Fruit fly (Drosophila melanogaster): ENCODE data around the gene CG12290.

DNA sequence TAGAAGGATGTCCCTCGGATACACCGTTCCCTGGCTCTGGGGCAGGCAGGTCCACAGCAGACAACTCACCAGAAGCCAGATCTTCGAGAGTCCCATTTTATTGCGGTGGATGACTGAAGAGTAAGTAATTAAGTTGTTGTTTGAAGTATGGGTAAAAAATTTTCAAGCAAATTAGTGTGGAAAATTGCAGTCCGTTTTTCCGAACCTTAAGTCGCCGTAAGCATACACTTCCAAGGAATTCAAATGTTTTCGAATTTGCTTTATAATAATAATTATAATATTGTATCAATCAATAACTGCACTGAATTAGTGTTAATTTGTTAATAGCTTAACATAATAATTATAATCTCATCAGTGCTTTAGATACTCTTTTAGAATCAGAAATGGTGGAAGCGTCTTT is 38.9 kb upstream of the CG12290 start, which contains the start of gene CG34129:
- TF ChIP-seq HLH106 (tag; optimal IDR thresholded peaks at IDR 0.05) (no peak), Abd-B (GFP tag; optimal IDR thresholded peaks at IDR 0.05) (no peak), Jra (GFP tag; optimal IDR thresholded peaks at IDR 0.05) (no peak), br (GFP tag; optimal IDR thresholded peaks at IDR 0.05) (no peak), Myc (optimal IDR thresholded peaks at IDR 0.05) (no peak), lola (GFP tag; optimal IDR thresholded peaks at IDR 0.05) (no peak), Hnf4 (GFP tag; optimal IDR thresholded peaks at IDR 0.05) (no peak)

All from whole organism, wandering third instar larva.